Worm (Caenorhabditis elegans): ENCODE measurements around the gene F52H3.6.
"Not testable (repeated sequence)": the region's sequence is repeated elsewhere in the genome, so short reads cannot be mapped to it uniquely, and the experiment has no call there.

The F52H3.6 gene

DNA sequence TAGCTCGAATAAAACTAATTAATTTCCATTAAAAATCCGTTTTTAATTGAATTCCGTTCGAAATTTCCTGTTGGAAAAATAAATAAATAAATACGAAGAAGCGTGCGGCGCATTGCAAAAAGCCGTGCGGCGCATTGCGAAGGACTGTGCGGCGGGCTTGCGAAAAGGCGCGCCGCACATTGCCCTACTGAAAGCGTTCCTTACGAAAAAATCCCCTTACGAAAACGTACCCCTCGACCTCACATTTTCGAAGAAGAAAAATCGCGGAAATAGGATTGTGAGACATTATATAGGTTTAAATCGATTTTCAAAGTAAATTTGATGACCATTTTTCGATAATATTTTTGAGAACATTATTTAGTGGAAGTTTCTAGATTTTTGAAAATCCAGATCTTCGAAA, 6.5 kb upstream of the F52H3.6 start (continued):
- TF ChIP-seq mes-2 (tag; optimal IDR thresholded peaks at IDR 0.05; ENCODE audit: poor library complexity, severe bottlenecking) (peak; percentile 49), pha-4 (GFP tag; IDR thresholded peaks at IDR 0.05) (peak; percentile 69; the same call in 1 of the 2 replicates), egl-43 (GFP tag; IDR thresholded peaks at IDR 0.05) (peak; percentile 78), saeg-2 (GFP tag; IDR thresholded peaks at IDR 0.05) (0 out of 2 replicates have a peak, but pooled peaks have one; percentile 20), madf-5 (GFP tag; IDR thresholded peaks at IDR 0.05) (0 out of 4 replicates have a peak, but pooled peaks of 1 of the 2 experiments have one; percentile 63), nhr-41 (GFP tag; IDR thresholded peaks at IDR 0.05) (0 out of 2 replicates have a peak, but pooled peaks have one; percentile 36), D1046.2 (GFP tag; IDR thresholded peaks at IDR 0.05) (peak; percentile 74; the same call in 1 of the 2 replicates), snpc-1.2 (GFP tag; IDR thresholded peaks at IDR 0.05) (peak; percentile 58; the same call in 1 of the 2 replicates), ceh-44 (GFP tag; IDR thresholded peaks at IDR 0.05) (peak; percentile 79), Y48G9A.11 (GFP tag; IDR thresholded peaks at IDR 0.05) (peak; percentile 63)
- TF ChIP-seq pha-4 (tag; optimal IDR thresholded peaks at IDR 0.05): not testable (repeated sequence)

ce11 chrII:10033163-10033871, 5.1 kb upstream of the F52H3.6 start, which contains the start of gene mtcu-2:
mtcu-2 (minus strand) TSS chrII:10033213.
- TF ChIP-seq dpl-1 (GFP tag; optimal IDR thresholded peaks at IDR 0.05) (peak; percentile 67), mxl-3 (GFP tag; optimal IDR thresholded peaks at IDR 0.05) (peak; percentile 56), D1046.2 (GFP tag; IDR thresholded peaks at IDR 0.05) (peak; percentile 98), mxl-2 (GFP tag; conservative IDR thresholded peaks at IDR 0.05) (peak; percentile 82; the same call in 1 of the 2 replicates), saeg-2 (GFP tag; IDR thresholded peaks at IDR 0.05) (peak; percentile 97), rbr-2 (tag; optimal IDR thresholded peaks at IDR 0.05) (peak; percentile 81), mdl-1 (tag; optimal IDR thresholded peaks at IDR 0.05) (peak in 1 of 2 experiments; percentile 48), madf-9 (GFP tag; conservative IDR thresholded peaks at IDR 0.05) (peak; percentile 94), dmd-8 (GFP tag; IDR thresholded peaks at IDR 0.05) (peak; percentile 82), mes-2 (tag; optimal IDR thresholded peaks at IDR 0.05; ENCODE audit: poor library complexity, severe bottlenecking) (peak; percentile 94), Y48G9A.11 (GFP tag; IDR thresholded peaks at IDR 0.05) (peak; percentile 96), nhr-42 (GFP tag; IDR thresholded peaks at IDR 0.05) (peak; percentile 98), spr-1 (tag; optimal IDR thresholded peaks at IDR 0.05) (peak; percentile 55), madf-5 (GFP tag; IDR thresholded peaks at IDR 0.05) (peak; percentile 62 to 95; a peak in 2 of 4 replicates), lin-13 (GFP tag; optimal IDR thresholded peaks at IDR 0.05) (peak; percentile 81), T20F7.1 (GFP tag; optimal IDR thresholded peaks at IDR 0.05) (peak; percentile 84), ceh-44 (GFP tag; IDR thresholded peaks at IDR 0.05) (peak; percentile 98), ctbp-1 (GFP tag; IDR thresholded peaks at IDR 0.05) (peak; percentile 98), F26F4.8 (GFP tag; conservative IDR thresholded peaks at IDR 0.05) (0 out of 2 replicates have a peak, but pooled peaks have one; percentile 31), F49E8.2 (tag; optimal IDR thresholded peaks at IDR 0.05; ENCODE audit: borderline replicate concordance) (peak; percentile 32), nhr-11 (tag; optimal IDR thresholded peaks at IDR 0.05) (peak; percentile 80), hlh-30 (tag; optimal IDR thresholded peaks at IDR 0.05; ENCODE audit: insufficient read depth) (peak; percentile 68), lsy-2 (tag; optimal IDR thresholded peaks at IDR 0.05) (peak; percentile 65 to 90), zfp-3 (GFP tag; conservative IDR thresholded peaks at IDR 0.05) (peak; percentile 95), dmd-6 (GFP tag; IDR thresholded peaks at IDR 0.05) (peak; percentile 98), lin-15B (tag; optimal IDR thresholded peaks at IDR 0.05) (peak; percentile 57), php-3 (GFP tag; IDR thresholded peaks at IDR 0.05) (peak; percentile 94), snpc-1.2 (GFP tag; IDR thresholded peaks at IDR 0.05) (peak; percentile 95), vab-7 (GFP tag; IDR thresholded peaks at IDR 0.05) (peak; percentile 100), set-16 (GFP tag; IDR thresholded peaks at IDR 0.05) (peak; percentile 85), mep-1 (tag; optimal IDR thresholded peaks at IDR 0.05) (peak; percentile 87), daf-19 (GFP tag; conservative IDR thresholded peaks at IDR 0.05) (peak; percentile 98), ZK337.2 (GFP tag; IDR thresholded peaks at IDR 0.05) (peak; percentile 97), pha-4 (GFP tag; IDR thresholded peaks at IDR 0.05) (peak; percentile 98), unc-130 (GFP tag; optimal IDR thresholded peaks at IDR 0.05) (peak; percentile 83), nhr-41 (GFP tag; IDR thresholded peaks at IDR 0.05) (peak; percentile 94), nhr-28 (tag; optimal IDR thresholded peaks at IDR 0.05) (peak; percentile 27), F37D6.2 (tag; optimal IDR thresholded peaks at IDR 0.05) (peak; percentile 56), zip-11 (GFP tag; IDR thresholded peaks at IDR 0.05) (peak; percentile 78; the same call in 1 of the 2 replicates), F44E2.7 (GFP tag; IDR thresholded peaks at IDR 0.05) (peak; percentile 81), arid-1 (GFP tag; conservative IDR thresholded peaks at IDR 0.05) (peak; percentile 98), lin-29 (GFP tag; IDR thresholded peaks at IDR 0.05) (peak; percentile 92)
- not testable (repeated sequence) for TF ChIP-seq pha-4 (tag; optimal IDR thresholded peaks at IDR 0.05)
